Fruit fly (Drosophila melanogaster): ENCODE data around the gene Spn27A.
A peak's percentile ranks its signal among the peaks of the same experiment; 100 is the strongest.

Spn27A gene

dm6 chr2L:6648163-6648628 lies 25.0 kb downstream of the Spn27A start (continued):
- TF ChIP-seq CG34406 (GFP tag; optimal IDR thresholded peaks at IDR 0.05) (peak; percentile 92), CG3919 (GFP tag; optimal IDR thresholded peaks at IDR 0.05) (peak; percentile 94), CG11762 (GFP tag; optimal IDR thresholded peaks at IDR 0.05; ENCODE audit: insufficient read depth) (peak; percentile 94), CG6163 (GFP tag; IDR thresholded peaks at IDR 0.05) (peak; percentile 93), esn (GFP tag; optimal IDR thresholded peaks at IDR 0.05) (peak; percentile 96), eg (GFP tag; IDR thresholded peaks at IDR 0.05) (peak; percentile 96), Smox (GFP tag; optimal IDR thresholded peaks at IDR 0.05) (no peak), CG10631 (GFP tag; optimal IDR thresholded peaks at IDR 0.05) (peak; percentile 97)

dm6 chr2L:6647103-6647711 lies 25.9 kb downstream of the Spn27A start:
- peak; percentile 77 for TF ChIP-seq Blimp-1 (GFP tag; optimal IDR thresholded peaks at IDR 0.05)
- TF ChIP-seq svp (GFP tag) = peak; percentile 98
- peak; percentile 92 for TF ChIP-seq acj6 (GFP tag; optimal IDR thresholded peaks at IDR 0.05)
- TF ChIP-seq CG32006 (GFP tag; optimal IDR thresholded peaks at IDR 0.05) = peak; percentile 98
- TF ChIP-seq Hr39 (GFP tag; optimal IDR thresholded peaks at IDR 0.05) = peak; percentile 97
- peak; percentile 91 for TF ChIP-seq CG11762 (GFP tag; optimal IDR thresholded peaks at IDR 0.05; ENCODE audit: insufficient read depth)
- peak; percentile 99 for TF ChIP-seq eg (GFP tag; IDR thresholded peaks at IDR 0.05)
- TF ChIP-seq CG3919 (GFP tag; optimal IDR thresholded peaks at IDR 0.05) = peak; percentile 94
- peak; percentile 96 for TF ChIP-seq CG31627 (GFP tag; optimal IDR thresholded peaks at IDR 0.05)
- peak; percentile 77 for TF ChIP-seq CG11902 (GFP tag; optimal IDR thresholded peaks at IDR 0.05)
- TF ChIP-seq ss (GFP tag; optimal IDR thresholded peaks at IDR 0.05) = peak; percentile 60 to 86
- peak; percentile 95 for TF ChIP-seq topi (GFP tag; optimal IDR thresholded peaks at IDR 0.05)
- peak; percentile 98 for TF ChIP-seq CG15336 (GFP tag; IDR thresholded peaks at IDR 0.05)
- peak; percentile 92 for TF ChIP-seq CG8632 (GFP tag; optimal IDR thresholded peaks at IDR 0.05)
- TF ChIP-seq Eip75B (GFP tag; optimal IDR thresholded peaks at IDR 0.05) = peak; percentile 95
- peak; percentile 76 for TF ChIP-seq CG6854 (GFP tag; optimal IDR thresholded peaks at IDR 0.05)
- TF ChIP-seq Sox15 (GFP tag; optimal IDR thresholded peaks at IDR 0.05) = peak; percentile 86
- TF ChIP-seq esn (GFP tag; optimal IDR thresholded peaks at IDR 0.05) = peak; percentile 97
- TF ChIP-seq CG6163 (GFP tag; IDR thresholded peaks at IDR 0.05) = peak; percentile 96
- peak; percentile 93 for TF ChIP-seq fd85E (GFP tag; optimal IDR thresholded peaks at IDR 0.05)
- TF ChIP-seq CG10669 (GFP tag; optimal IDR thresholded peaks at IDR 0.05) = peak; percentile 89
- TF ChIP-seq Ets96B (tag; optimal IDR thresholded peaks at IDR 0.05) = peak; percentile 89
- peak; percentile 96 for TF ChIP-seq OdsH (GFP tag; optimal IDR thresholded peaks at IDR 0.05)
- peak; percentile 97 for TF ChIP-seq dac (GFP tag; optimal IDR thresholded peaks at IDR 0.05)
- peak; percentile 89 for TF ChIP-seq Hr38 (GFP tag; optimal IDR thresholded peaks at IDR 0.05)
- peak; percentile 98 for TF ChIP-seq CG8119 (GFP tag; IDR thresholded peaks at IDR 0.05)
- TF ChIP-seq Smox (GFP tag; optimal IDR thresholded peaks at IDR 0.05) = peak; percentile 95
- TF ChIP-seq CG1621 (tag; optimal IDR thresholded peaks at IDR 0.05) = peak; percentile 90
- peak; percentile 84 for TF ChIP-seq CG8319 (GFP tag; optimal IDR thresholded peaks at IDR 0.05)
- peak; percentile 75 for TF ChIP-seq dsx (GFP tag; optimal IDR thresholded peaks at IDR 0.05; ENCODE audit: poor library complexity, severe bottlenecking)
- peak; percentile 95 for TF ChIP-seq achi (GFP tag; optimal IDR thresholded peaks at IDR 0.05)
- TF ChIP-seq CG10631 (GFP tag; optimal IDR thresholded peaks at IDR 0.05) = peak; percentile 91
- TF ChIP-seq CG7368 (GFP tag; optimal IDR thresholded peaks at IDR 0.05) = peak; percentile 93
- TF ChIP-seq Eip93F (GFP tag; optimal IDR thresholded peaks at IDR 0.05) = peak; percentile 56
- peak; percentile 92 for TF ChIP-seq Ets21C (GFP tag; optimal IDR thresholded peaks at IDR 0.05)
- TF ChIP-seq Gug (GFP tag; IDR thresholded peaks at IDR 0.05) = peak; percentile 94
- TF ChIP-seq CG3032 (tag; optimal IDR thresholded peaks at IDR 0.05) = peak; percentile 84
- peak; percentile 96 for TF ChIP-seq lz (GFP tag; optimal IDR thresholded peaks at IDR 0.05)
- TF ChIP-seq Lpt (GFP tag; optimal IDR thresholded peaks at IDR 0.05) = peak; percentile 97
- peak; percentile 94 for TF ChIP-seq fkh (GFP tag; optimal IDR thresholded peaks at IDR 0.05)
- peak; percentile 83 for TF ChIP-seq CG6808 (GFP tag; optimal IDR thresholded peaks at IDR 0.05)
- peak; percentile 97 for TF ChIP-seq Sox102F (GFP tag; optimal IDR thresholded peaks at IDR 0.05)
- peak; percentile 86 for TF ChIP-seq spab (GFP tag; optimal IDR thresholded peaks at IDR 0.05)
- peak; percentile 91 for TF ChIP-seq CG6792 (GFP tag; optimal IDR thresholded peaks at IDR 0.05)
- TF ChIP-seq pdm3 (GFP tag; optimal IDR thresholded peaks at IDR 0.05) = peak; percentile 97
- peak; percentile 98 for TF ChIP-seq net (GFP tag; optimal IDR thresholded peaks at IDR 0.05)
